Worm (Caenorhabditis elegans) whole organism, young adult: ENCODE data around the gene lgc-49.

ENCODE experiments used
- C06A6.2 ChIP-seq: fragments of 200-800 bp; sonication (Bioruptor generic); conservative IDR thresholded peaks from 2 replicates; pipeline ENCODE4 v1.3.6; 2022; ENCODE audit warnings: missing genetic modification characterization, missing compliant biosample characterization
- F10E7.11 ChIP-seq: sonication (generic microtip); optimal IDR thresholded peaks from 2 replicates; lab custom pipeline; 2017; ENCODE audit warnings: mild to moderate bottlenecking, missing genetic modification characterization, moderate library complexity, missing compliant biosample characterization
- F33H1.4 ChIP-seq: fragments of 200-800 bp; sonication (Bioruptor generic); IDR thresholded peaks from 2 replicates; pipeline ENCODE4 v1.3.6; 2022; ENCODE audit warnings: missing genetic modification reagents, missing genetic modification characterization, missing compliant biosample characterization
- F49E8.2 ChIP-seq: sonication (generic microtip); optimal IDR thresholded peaks from 3 replicates; lab custom pipeline; 2017; ENCODE audit warnings: missing genetic modification characterization, mild to moderate bottlenecking, missing compliant biosample characterization, antibody characterized with exemption, moderate library complexity; ENCODE audit not compliant: insufficient read depth
- F57A8.1 ChIP-seq: fragments of 200-800 bp; sonication (Bioruptor generic); optimal IDR thresholded peaks from 2 replicates; lab custom pipeline; 2018; ENCODE audit warnings: mild to moderate bottlenecking, missing genetic modification characterization, moderate library complexity, missing compliant biosample characterization
- T26A5.8 ChIP-seq: sonication (generic microtip); optimal IDR thresholded peaks from 2 replicates; lab custom pipeline; 2016; ENCODE audit warnings: missing genetic modification characterization, missing compliant biosample characterization
- Y56A3A.18 ChIP-seq: fragments of 200-800 bp; sonication (Bioruptor generic); IDR thresholded peaks from 2 replicates; pipeline ENCODE4 v1.3.6; 2022; ENCODE audit warnings: missing genetic modification reagents, missing genetic modification characterization, missing compliant biosample characterization
- Y95B8A.8 ChIP-seq: fragments of 200-800 bp; sonication (Bioruptor generic); IDR thresholded peaks from 2 replicates; pipeline ENCODE4 v1.3.6; 2022; ENCODE audit warnings: missing genetic modification reagents, missing genetic modification characterization, missing compliant biosample characterization
- ZK185.1 ChIP-seq: sonication (generic microtip); optimal IDR thresholded peaks from 2 replicates; lab custom pipeline; 2016; ENCODE audit warnings: mild to moderate bottlenecking, missing genetic modification characterization, missing compliant biosample characterization; ENCODE audit not compliant: poor library complexity, severe bottlenecking
- ama-1 ChIP-seq, 3 experiments: fragments of 150-350 bp in 1 of 3; sonication (generic microtip) in 2 of 3; optimal IDR thresholded peaks; 2 replicates each; lab custom pipeline; 2014 to 2018; ENCODE audit warnings: missing biosample characterization in 2 of 3, missing genetic modification characterization in 2 of 3, missing genetic modification reagents in 2 of 3
- aptf-3 ChIP-seq: fragments of 200-800 bp; sonication (Bioruptor generic); IDR thresholded peaks from 2 replicates; pipeline ENCODE4 v1.3.6; 2022; ENCODE audit warnings: missing genetic modification characterization, missing compliant biosample characterization
- athp-1 ChIP-seq: sonication (generic microtip); optimal IDR thresholded peaks from 2 replicates; lab custom pipeline; 2017; ENCODE audit warnings: mild to moderate bottlenecking, missing genetic modification characterization, missing compliant biosample characterization
- attf-5 ChIP-seq: fragments of 200-800 bp; sonication (Bioruptor generic); optimal IDR thresholded peaks from 2 replicates; lab custom pipeline; 2018; ENCODE audit warnings: mild to moderate bottlenecking, missing genetic modification characterization, missing compliant biosample characterization
- ccch-3 ChIP-seq: fragments of 200-800 bp; sonication (Bioruptor generic); optimal IDR thresholded peaks from 2 replicates; lab custom pipeline; 2018; ENCODE audit warnings: mild to moderate bottlenecking, missing genetic modification characterization, missing compliant biosample characterization
- ceh-100 ChIP-seq: fragments of 200-800 bp; sonication (Bioruptor generic); IDR thresholded peaks from 2 replicates; pipeline ENCODE4 v1.3.6; 2022; ENCODE audit warnings: missing genetic modification reagents, missing genetic modification characterization, missing compliant biosample characterization
- ceh-27 ChIP-seq: fragments of 200-800 bp; sonication (Bioruptor generic); optimal IDR thresholded peaks from 2 replicates; lab custom pipeline; 2018; ENCODE audit warnings: mild to moderate bottlenecking, missing genetic modification characterization, moderate library complexity, missing compliant biosample characterization
- ceh-40 ChIP-seq: fragments of 200-800 bp; sonication (Bioruptor generic); IDR thresholded peaks from 2 replicates; pipeline ENCODE4 v1.3.6; 2022; ENCODE audit warnings: missing genetic modification characterization, missing compliant biosample characterization
- ceh-91 ChIP-seq: fragments of 200-800 bp; sonication (Bioruptor generic); IDR thresholded peaks from 2 replicates; pipeline ENCODE4 v1.3.6; 2022; ENCODE audit warnings: missing genetic modification reagents, missing genetic modification characterization, missing compliant biosample characterization
- dpff-1 ChIP-seq: sonication (generic microtip); optimal IDR thresholded peaks from 2 replicates; lab custom pipeline; 2017; ENCODE audit warnings: mild to moderate bottlenecking, missing genetic modification characterization, missing compliant biosample characterization
- efl-1 ChIP-seq: fragments of 150-350 bp; optimal IDR thresholded peaks from 2 replicates; lab custom pipeline; 2014; ENCODE audit warnings: missing biosample characterization, missing genetic modification reagents, missing genetic modification characterization
- egl-44 ChIP-seq: fragments of 200-800 bp; sonication (Bioruptor generic); IDR thresholded peaks from 2 replicates; pipeline ENCODE4 v1.3.6; 2022; ENCODE audit warnings: missing genetic modification reagents, missing genetic modification characterization, missing compliant biosample characterization
- ekl-4 ChIP-seq: fragments of 200-800 bp; sonication (Bioruptor generic); IDR thresholded peaks from 2 replicates; pipeline ENCODE4 v1.3.6; 2022; ENCODE audit warnings: missing genetic modification reagents, missing genetic modification characterization, missing compliant biosample characterization
- him-1 ChIP-seq: sonication (generic microtip); optimal IDR thresholded peaks from 2 replicates; lab custom pipeline; 2016; ENCODE audit warnings: missing genotype, missing genetic modification reagents, missing genetic modification characterization, missing compliant biosample characterization
- hmg-1.2 ChIP-seq: fragments of 200-800 bp; sonication (Bioruptor generic); IDR thresholded peaks from 2 replicates; pipeline ENCODE4 v1.3.6; 2022; ENCODE audit warnings: missing genetic modification reagents, missing genetic modification characterization, missing compliant biosample characterization
- let-607 ChIP-seq, 2 experiments: fragments of 200-800 bp in 1 of 2; sonication (Bioruptor generic) in 1 of 2; sonication (generic microtip) in 1 of 2; optimal IDR thresholded peaks; 2 replicates each; lab custom pipeline; 2016 to 2018; ENCODE audit warnings: mild to moderate bottlenecking in 2 of 2, missing compliant biosample characterization in 2 of 2, missing genetic modification characterization in 2 of 2, moderate library complexity in 2 of 2, missing genotype in 1 of 2
- lin-40 ChIP-seq: sonication (generic microtip); optimal IDR thresholded peaks from 2 replicates; lab custom pipeline; 2016; ENCODE audit warnings: missing genetic modification characterization, mild to moderate bottlenecking, missing compliant biosample characterization, missing genotype, missing genetic modification reagents
- lsl-1 ChIP-seq: fragments of 200-800 bp; sonication (Bioruptor generic); optimal IDR thresholded peaks from 2 replicates; lab custom pipeline; 2018; ENCODE audit warnings: mild to moderate bottlenecking, missing genetic modification characterization, moderate library complexity, missing compliant biosample characterization
- lsy-27 ChIP-seq: sonication (generic microtip); optimal IDR thresholded peaks from 2 replicates; lab custom pipeline; 2017; ENCODE audit warnings: missing genetic modification characterization, mild to moderate bottlenecking, missing compliant biosample characterization, antibody characterized with exemption, missing genotype, borderline replicate concordance; ENCODE audit not compliant: insufficient read depth
- madf-6 ChIP-seq: fragments of 200-800 bp; sonication (Bioruptor generic); IDR thresholded peaks from 2 replicates; pipeline ENCODE4 v1.3.6; 2022; ENCODE audit warnings: missing genetic modification reagents, missing genetic modification characterization, missing compliant biosample characterization
- madf-8 ChIP-seq: fragments of 200-800 bp; sonication (Bioruptor generic); conservative IDR thresholded peaks from 2 replicates; pipeline ENCODE4 v1.3.6; 2022; ENCODE audit warnings: missing genetic modification reagents, missing genetic modification characterization, missing compliant biosample characterization
- mes-4 ChIP-seq: sonication (generic microtip); optimal IDR thresholded peaks from 2 replicates; lab custom pipeline; 2016; ENCODE audit warnings: missing genotype, missing genetic modification characterization, missing compliant biosample characterization
- nhr-90 ChIP-seq: sonication (generic microtip); optimal IDR thresholded peaks from 2 replicates; lab custom pipeline; 2016; ENCODE audit warnings: missing genotype, mild to moderate bottlenecking, missing genetic modification characterization, missing compliant biosample characterization
- pha-4 ChIP-seq: fragments of 150-350 bp; sonication (generic microtip); optimal IDR thresholded peaks from 2 replicates; lab custom pipeline; 2014; ENCODE audit warnings: missing biosample characterization, missing genetic modification reagents, missing genetic modification characterization
- somi-1 ChIP-seq: fragments of 200-800 bp; sonication (Bioruptor generic); optimal IDR thresholded peaks from 2 replicates; lab custom pipeline; 2018; ENCODE audit warnings: mild to moderate bottlenecking, missing genetic modification characterization, missing compliant biosample characterization
- tbx-9 ChIP-seq: sonication (generic microtip); optimal IDR thresholded peaks from 2 replicates; lab custom pipeline; 2016; ENCODE audit warnings: borderline replicate concordance, missing genetic modification characterization, inconsistent platforms, missing compliant biosample characterization
- tlf-1 ChIP-seq: fragments of 200-800 bp; sonication (Bioruptor generic); optimal IDR thresholded peaks from 2 replicates; lab custom pipeline; 2018; ENCODE audit warnings: mild to moderate bottlenecking, missing genetic modification characterization, missing compliant biosample characterization
- unc-130 ChIP-seq: sonication (generic microtip); optimal IDR thresholded peaks from 2 replicates; lab custom pipeline; 2016; ENCODE audit warnings: missing genetic modification reagents, missing genetic modification characterization, missing compliant biosample characterization
- unc-62 ChIP-seq: fragments of 150-350 bp; optimal IDR thresholded peaks from 2 replicates; lab custom pipeline; 2014; ENCODE audit warnings: missing biosample characterization, missing genetic modification reagents, missing genetic modification characterization
- xnd-1 ChIP-seq: sonication (generic microtip); optimal IDR thresholded peaks from 2 replicates; lab custom pipeline; 2016; ENCODE audit warnings: missing genotype, missing genetic modification reagents, missing genetic modification characterization, missing compliant biosample characterization
- ztf-18 ChIP-seq: sonication (generic microtip); optimal IDR thresholded peaks from 2 replicates; lab custom pipeline; 2016; ENCODE audit warnings: missing genotype, mild to moderate bottlenecking, missing genetic modification characterization, missing compliant biosample characterization

lgc-49 gene

ce11 chrV:11156589-11156988 is 34.5 kb upstream of the lgc-49 start:
- TF ChIP-seq madf-6 (GFP tag; lab: Robert Waterston, UW) (no peak), ccch-3 (GFP tag; lab: Kevin White, UChicago) (no peak), hmg-1.2 (GFP tag; lab: Robert Waterston, UW) (no peak)
- TF ChIP-seq, all 124 proteins: peak for 0

ce11 chrV:11157947-11158346 is 33.1 kb upstream of the lgc-49 start, which contains the start of gene srg-42:
Gene srg-42 (minus strand): TSS chrV:11158047.
- TF ChIP-seq pha-4 (tag; lab: Kevin White, UChicago) = no peak
- no peak for TF ChIP-seq ceh-91 (GFP tag; lab: Robert Waterston, UW)
- no peak for TF ChIP-seq mes-4 (tag; lab: Kevin White, UChicago)
- TF ChIP-seq, all 124 proteins: peak for 0

DNA sequence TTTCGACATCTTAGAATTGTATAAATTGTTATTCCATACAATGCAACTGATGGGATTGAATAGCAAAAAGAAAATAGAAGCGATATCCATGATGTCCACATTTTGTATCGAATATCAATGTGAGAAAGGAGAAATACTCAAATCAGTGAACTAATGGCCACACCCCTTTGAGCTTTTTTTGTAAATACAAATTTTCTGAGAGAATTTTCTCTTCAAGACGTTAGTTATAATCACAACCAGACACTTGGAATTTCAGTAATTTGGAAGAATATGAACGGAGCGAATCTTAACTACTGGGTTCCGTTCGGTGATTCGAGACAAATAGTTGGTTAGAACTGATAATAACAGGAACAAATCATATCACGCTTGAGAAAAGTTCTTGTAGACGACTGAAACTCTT is 29.3 kb upstream of the lgc-49 start, which contains the start of gene srg-41:
Gene srg-41 (minus strand): TSS at position 101 of the 400 bp plus-strand sequence.
- TF ChIP-seq T26A5.8 (tag; lab: Kevin White, UChicago) (no peak), ceh-91 (GFP tag; lab: Robert Waterston, UW) (no peak), lin-40 (tag; lab: Kevin White, UChicago) (no peak), F10E7.11 (tag; lab: Kevin White, UChicago) (no peak), xnd-1 (no peak), ZK185.1 (tag; lab: Kevin White, UChicago) (no peak), let-607 (tag; optimal IDR thresholded peaks at IDR 0.05; lab: Kevin White, UChicago) (no peak), attf-5 (GFP tag; lab: Kevin White, UChicago) (no peak), madf-8 (GFP tag; lab: Robert Waterston, UW) (no peak), him-1 (tag; lab: Kevin White, UChicago) (no peak), ekl-4 (GFP tag; lab: Robert Waterston, UW) (no peak), tbx-9 (tag; lab: Kevin White, UChicago) (no peak), ceh-27 (GFP tag; lab: Kevin White, UChicago) (no peak), egl-44 (GFP tag; lab: Robert Waterston, UW) (no peak), ztf-18 (tag; lab: Kevin White, UChicago) (no peak), ama-1 (optimal IDR thresholded peaks at IDR 0.05; lab: Kevin White, UChicago) (no peak), ama-1 (GFP tag; optimal IDR thresholded peaks at IDR 0.05; lab: Kevin White, UChicago) (no peak), efl-1 (no peak), unc-130 (GFP tag; lab: Kevin White, UChicago) (no peak), F33H1.4 (GFP tag; lab: Robert Waterston, UW) (no peak)
- TF ChIP-seq, all 124 proteins: peak for 0

DNA sequence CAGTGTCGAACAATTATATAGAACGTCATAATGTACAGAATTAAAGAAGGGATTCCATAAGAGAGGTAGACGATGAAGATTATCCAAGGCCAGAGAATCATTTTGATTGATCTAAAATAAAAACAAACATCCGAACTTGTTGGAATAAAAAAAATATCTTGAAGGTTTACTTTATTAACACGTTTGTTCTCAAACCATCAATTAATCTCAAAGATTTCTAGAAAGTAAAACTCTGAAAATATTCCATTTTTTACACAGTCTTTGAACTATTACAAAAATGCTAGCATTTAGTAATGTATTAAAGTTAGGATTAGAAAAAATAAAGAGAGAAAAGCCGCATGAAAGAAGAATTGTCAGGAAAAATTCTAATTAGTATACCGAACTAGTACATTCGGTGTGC is 26.6 kb upstream of the lgc-49 start, which contains the start of gene srg-40:
Gene srg-40 (minus strand): TSS at position 101 of the 400 bp plus-strand sequence.
- no peak for TF ChIP-seq aptf-3 (GFP tag; lab: Robert Waterston, UW)
- TF ChIP-seq tlf-1 (GFP tag; lab: Kevin White, UChicago) = no peak
- no peak for TF ChIP-seq F57A8.1 (GFP tag; lab: Kevin White, UChicago)
- TF ChIP-seq athp-1 (tag; lab: Kevin White, UChicago) = no peak
- no peak for TF ChIP-seq F33H1.4 (GFP tag; lab: Robert Waterston, UW)
- no peak for TF ChIP-seq F49E8.2 (tag; lab: Kevin White, UChicago)
- no peak for TF ChIP-seq C06A6.2 (GFP tag; lab: Robert Waterston, UW)
- TF ChIP-seq F10E7.11 (tag; lab: Kevin White, UChicago) = no peak
- no peak for TF ChIP-seq nhr-90 (tag; lab: Kevin White, UChicago)
- no peak for TF ChIP-seq ceh-40 (GFP tag; lab: Robert Waterston, UW)
- no peak for TF ChIP-seq lsy-27 (tag; lab: Kevin White, UChicago)
- TF ChIP-seq Y56A3A.18 (GFP tag; lab: Robert Waterston, UW) = no peak
- TF ChIP-seq Y95B8A.8 (GFP tag; lab: Robert Waterston, UW) = no peak
- no peak for TF ChIP-seq lsl-1
- no peak for TF ChIP-seq dpff-1
- no peak for TF ChIP-seq unc-62 (GFP tag; lab: Kevin White, UChicago)
- TF ChIP-seq ceh-100 (GFP tag; lab: Robert Waterston, UW) = no peak
- TF ChIP-seq attf-5 (GFP tag; lab: Kevin White, UChicago) = no peak
- TF ChIP-seq somi-1 = no peak
